Worm (Caenorhabditis elegans): ENCODE measurements around the gene F35D11.1.

DNA sequence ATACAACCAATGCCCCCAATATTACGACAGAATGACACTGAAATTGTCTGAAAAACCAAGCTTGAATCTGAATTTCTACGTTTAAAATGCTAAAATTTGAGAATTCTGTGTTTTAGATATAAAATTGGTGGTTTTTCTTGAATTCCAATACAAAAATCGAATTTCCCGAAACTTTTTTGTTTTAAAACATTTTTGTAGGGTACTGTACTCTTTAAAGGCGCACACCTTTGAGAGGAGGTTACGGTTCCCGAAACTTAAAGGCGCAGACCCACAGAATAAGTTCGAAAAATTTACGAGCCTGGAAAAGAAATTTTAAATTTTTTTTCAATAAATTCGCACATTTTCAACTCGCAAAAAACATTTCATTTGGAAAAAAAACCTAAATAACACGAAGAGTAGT is 22.0 kb upstream of the F35D11.1 start:
- TF ChIP-seq odd-2 (tag; optimal IDR thresholded peaks at IDR 0.05) (no peak), ceh-22 (tag; optimal IDR thresholded peaks at IDR 0.05) (no peak), nfya-1 (tag; optimal IDR thresholded peaks at IDR 0.05) (no peak), tbx-2 (tag; optimal IDR thresholded peaks at IDR 0.05) (no peak), pha-4 (tag; optimal IDR thresholded peaks at IDR 0.05) (no peak)

Measured in whole organism, late embryonic.